Fruit fly (Drosophila melanogaster) whole organism, embryonic: ENCODE results near the gene kirre.

Experiments used
- Abd-B ChIP-seq: fragments of 200-800 bp; sonication (Bioruptor generic); optimal IDR thresholded peaks from 2 replicates; lab custom pipeline; 2018; ENCODE audit warnings: missing biosample characterization, mild to moderate bottlenecking, missing genetic modification characterization, moderate library complexity
- Ada2b ChIP-seq: fragments of 200-800 bp; sonication (Bioruptor generic); IDR thresholded peaks from 2 replicates; pipeline ENCODE4 v1.3.6; 2022; ENCODE audit warnings: missing biosample characterization, missing genetic modification characterization
- CG11504 ChIP-seq: fragments of 200-800 bp; sonication (Bioruptor generic); optimal IDR thresholded peaks from 3 replicates; lab custom pipeline; 2019; ENCODE audit warnings: missing biosample characterization, mild to moderate bottlenecking, missing genetic modification characterization, moderate library complexity
- CG12155 ChIP-seq: fragments of 200-800 bp; sonication (Bioruptor generic); optimal IDR thresholded peaks from 3 replicates; lab custom pipeline; 2016; ENCODE audit warnings: missing biosample characterization, missing genetic modification characterization
- CG12299 ChIP-seq: fragments of 200-800 bp; sonication (Bioruptor generic); optimal IDR thresholded peaks from 2 replicates; lab custom pipeline; 2018; ENCODE audit warnings: missing biosample characterization, mild to moderate bottlenecking, missing genetic modification characterization
- CG14667 ChIP-seq: fragments of 200-800 bp; sonication (Bioruptor generic); IDR thresholded peaks from 2 replicates; pipeline ENCODE4 v1.3.6; 2022; ENCODE audit warnings: missing biosample characterization, missing genetic modification characterization
- CG17568 ChIP-seq: fragments of 200-800 bp; sonication (Bioruptor generic); optimal IDR thresholded peaks from 2 replicates; lab custom pipeline; 2018; ENCODE audit warnings: missing biosample characterization, mild to moderate bottlenecking, missing genetic modification characterization, moderate library complexity
- CG18262 ChIP-seq: fragments of 200-800 bp; optimal IDR thresholded peaks from 3 replicates; lab custom pipeline; 2019; ENCODE audit warnings: missing biosample characterization, mild to moderate bottlenecking, missing genetic modification characterization, moderate library complexity
- CG2199 ChIP-seq: fragments of 200-800 bp; sonication (Bioruptor generic); IDR thresholded peaks from 3 replicates; pipeline ENCODE4 v1.3.6; 2022; ENCODE audit warnings: missing biosample characterization, missing genetic modification characterization
- CG2202 ChIP-seq: fragments of 200-800 bp; sonication (Bioruptor generic); optimal IDR thresholded peaks from 2 replicates; lab custom pipeline; 2018; ENCODE audit warnings: missing biosample characterization, mild to moderate bottlenecking, missing genetic modification characterization
- CG2889 ChIP-seq: fragments of 200-800 bp; sonication (Bioruptor generic); IDR thresholded peaks from 3 replicates; pipeline ENCODE4 v1.3.6; 2022; ENCODE audit warnings: missing biosample characterization, missing genetic modification characterization
- CG3838 ChIP-seq: fragments of 200-800 bp; sonication (Bioruptor generic); optimal IDR thresholded peaks from 3 replicates; lab custom pipeline; 2016; ENCODE audit warnings: missing biosample characterization, missing genetic modification characterization
- CG4820 ChIP-seq: fragments of 200-800 bp; sonication (Bioruptor generic); optimal IDR thresholded peaks from 3 replicates; lab custom pipeline; 2016; ENCODE audit warnings: missing biosample characterization, missing genetic modification characterization
- CG4854 ChIP-seq: fragments of 200-800 bp; sonication (Bioruptor generic); optimal IDR thresholded peaks from 2 replicates; lab custom pipeline; 2016; ENCODE audit warnings: missing biosample characterization, missing genetic modification characterization, inconsistent platforms
- CG6689 ChIP-seq: fragments of 200-800 bp; sonication (Bioruptor generic); IDR thresholded peaks from 2 replicates; pipeline ENCODE4 v1.3.6; 2022; ENCODE audit warnings: missing biosample characterization, missing genetic modification characterization
- CG6813 ChIP-seq: fragments of 200-800 bp; sonication (Bioruptor generic); optimal IDR thresholded peaks from 2 replicates; lab custom pipeline; 2017; ENCODE audit warnings: missing biosample characterization, missing genetic modification characterization, mild to moderate bottlenecking, moderate library complexity, missing genetic modification reagents
- CG7357 ChIP-seq: fragments of 200-800 bp; sonication (Bioruptor generic); IDR thresholded peaks from 3 replicates; pipeline ENCODE4 v1.3.6; 2022; ENCODE audit warnings: missing biosample characterization, missing genetic modification characterization
- CG8089 ChIP-seq: fragments of 200-800 bp; sonication (Bioruptor generic); optimal IDR thresholded peaks from 3 replicates; lab custom pipeline; 2016; ENCODE audit warnings: missing biosample characterization, missing genetic modification characterization
- CG9876 ChIP-seq: fragments of 200-800 bp; sonication (Bioruptor generic); optimal IDR thresholded peaks from 2 replicates; lab custom pipeline; 2016; ENCODE audit warnings: missing biosample characterization, missing genetic modification characterization
- D19A ChIP-seq: fragments of 200-800 bp; optimal IDR thresholded peaks from 3 replicates; lab custom pipeline; 2019; ENCODE audit warnings: missing biosample characterization, mild to moderate bottlenecking, missing genetic modification characterization, moderate library complexity
- Dad ChIP-seq: fragments of 200-800 bp; sonication (Bioruptor generic); optimal IDR thresholded peaks from 3 replicates; lab custom pipeline; 2016; ENCODE audit warnings: missing biosample characterization, missing genetic modification characterization
- Dek ChIP-seq: fragments of 200-800 bp; sonication (Bioruptor generic); optimal IDR thresholded peaks from 3 replicates; lab custom pipeline; 2019; ENCODE audit warnings: missing biosample characterization, mild to moderate bottlenecking, missing genetic modification characterization, moderate library complexity
- Dip3 ChIP-seq: fragments of 200-800 bp; sonication (Bioruptor generic); optimal IDR thresholded peaks from 3 replicates; lab custom pipeline; 2016; ENCODE audit warnings: missing biosample characterization, missing genetic modification characterization
- Eip74EF ChIP-seq, 2 experiments: fragments of 200-800 bp in 1 of 2; fragments of >200 bp in 1 of 2; sonication (Bioruptor generic) in 1 of 2; optimal IDR thresholded peaks; 2 replicates each; lab custom pipeline; 2017 to 2019; ENCODE audit warnings: missing biosample characterization in 2 of 2, missing genetic modification characterization in 2 of 2, mild to moderate bottlenecking in 1 of 2, moderate library complexity in 1 of 2
- Elba2 ChIP-seq: fragments of 200-800 bp; sonication (Bioruptor generic); optimal IDR thresholded peaks from 3 replicates; lab custom pipeline; 2016; ENCODE audit warnings: missing biosample characterization, missing genetic modification characterization
- Fer2 ChIP-seq: fragments of 200-800 bp; sonication (Bioruptor generic); optimal IDR thresholded peaks from 2 replicates; lab custom pipeline; 2018; ENCODE audit warnings: missing biosample characterization, mild to moderate bottlenecking, missing genetic modification characterization, moderate library complexity
- Fer3 ChIP-seq: fragments of 200-800 bp; sonication (Bioruptor generic); optimal IDR thresholded peaks from 2 replicates; lab custom pipeline; 2018; ENCODE audit warnings: missing biosample characterization, mild to moderate bottlenecking, missing genetic modification characterization, moderate library complexity
- H2.0 ChIP-seq: fragments of 200-800 bp; sonication (Bioruptor generic); IDR thresholded peaks from 2 replicates; pipeline ENCODE4 v1.3.6; 2022; ENCODE audit warnings: missing biosample characterization, missing genetic modification characterization
- HHEX ChIP-seq: fragments of 200-800 bp; sonication (Bioruptor generic); optimal IDR thresholded peaks from 3 replicates; lab custom pipeline; 2017; ENCODE audit warnings: missing biosample characterization, mild to moderate bottlenecking, missing genetic modification characterization, missing genetic modification reagents
- MTF-1 ChIP-seq: fragments of 200-800 bp; sonication (Bioruptor generic); optimal IDR thresholded peaks from 2 replicates; lab custom pipeline; 2018; ENCODE audit warnings: missing biosample characterization, mild to moderate bottlenecking, missing genetic modification characterization, borderline replicate concordance
- Meics ChIP-seq: fragments of 200-800 bp; sonication (Bioruptor generic); optimal IDR thresholded peaks from 2 replicates; lab custom pipeline; 2017; ENCODE audit warnings: missing biosample characterization, mild to moderate bottlenecking, missing genetic modification characterization
- Myb ChIP-seq: fragments of 200-800 bp; sonication (Bioruptor generic); optimal IDR thresholded peaks from 2 replicates; lab custom pipeline; 2016; ENCODE audit warnings: missing biosample characterization, missing genetic modification characterization
- Rx ChIP-seq: fragments of 200-800 bp; sonication (Bioruptor generic); IDR thresholded peaks from 2 replicates; pipeline ENCODE4 v1.3.6; 2022; ENCODE audit warnings: missing biosample characterization, missing genetic modification characterization
- Sox102F ChIP-seq: fragments of 200-800 bp; sonication (Bioruptor generic); optimal IDR thresholded peaks from 2 replicates; lab custom pipeline; 2018; ENCODE audit warnings: missing biosample characterization, mild to moderate bottlenecking, missing genetic modification characterization, moderate library complexity
- Trl ChIP-seq, 3 experiments: fragments of >200 bp in 2 of 3; fragments of 200-800 bp in 1 of 3; sonication (Bioruptor generic) in 1 of 3; optimal IDR thresholded peaks; 2 replicates in 1 of 3; 3 replicates in 2 of 3; lab custom pipeline; 2016 to 2017; ENCODE audit warnings: missing biosample characterization in 1 of 3, missing genetic modification characterization in 1 of 3
- bbx ChIP-seq: fragments of 200-800 bp; sonication (Bioruptor generic); IDR thresholded peaks from 2 replicates; pipeline ENCODE4 v1.3.6; 2022; ENCODE audit warnings: missing biosample characterization, missing genetic modification characterization; ENCODE audit not compliant: partially characterized antibody
- btn ChIP-seq: fragments of 200-800 bp; sonication (Bioruptor generic); optimal IDR thresholded peaks from 2 replicates; lab custom pipeline; 2016; ENCODE audit warnings: missing biosample characterization, missing genetic modification characterization
- cas ChIP-seq: fragments of 200-800 bp; sonication (Bioruptor generic); IDR thresholded peaks from 2 replicates; pipeline ENCODE4 v1.3.6; 2022; ENCODE audit warnings: missing biosample characterization, missing genetic modification characterization
- corto ChIP-seq: fragments of 200-800 bp; sonication (Bioruptor generic); optimal IDR thresholded peaks from 2 replicates; lab custom pipeline; 2016; ENCODE audit warnings: missing biosample characterization, mild to moderate bottlenecking, missing genetic modification characterization, moderate library complexity
- exex ChIP-seq: fragments of 200-800 bp; sonication (Bioruptor generic); optimal IDR thresholded peaks from 4 replicates; lab custom pipeline; 2018; ENCODE audit warnings: missing biosample characterization, mild to moderate bottlenecking, missing genetic modification characterization, moderate library complexity
- gcm2 ChIP-seq: fragments of 200-800 bp; sonication (Bioruptor generic); optimal IDR thresholded peaks from 2 replicates; lab custom pipeline; 2016; ENCODE audit warnings: missing biosample characterization, missing genetic modification characterization
- hbn ChIP-seq: fragments of 200-800 bp; sonication (Bioruptor generic); IDR thresholded peaks from 2 replicates; pipeline ENCODE4 v1.3.6; 2022; ENCODE audit warnings: missing biosample characterization, missing genetic modification characterization; ENCODE audit not compliant: partially characterized antibody
- hkb ChIP-seq, 2 experiments: fragments of 200-800 bp in 1 of 2; fragments of >200 bp in 1 of 2; sonication (Bioruptor generic) in 1 of 2; IDR thresholded peaks in 1 of 2; optimal IDR thresholded peaks in 1 of 2; 2 replicates each; pipeline versions ENCODE4 v1.3.6 to Lab custom; 2017 to 2022; ENCODE audit warnings: missing biosample characterization in 1 of 2, missing genetic modification characterization in 1 of 2
- lola ChIP-seq, 3 experiments: fragments of >200 bp in 2 of 3; fragments of 200-800 bp in 1 of 3; sonication (Bioruptor generic) in 1 of 3; optimal IDR thresholded peaks; 2 replicates each; lab custom pipeline; 2017 to 2019; ENCODE audit warnings: missing biosample characterization in 3 of 3, missing genetic modification characterization in 3 of 3, mild to moderate bottlenecking in 1 of 3, moderate library complexity in 1 of 3
- oc ChIP-seq: fragments of 200-800 bp; sonication (Bioruptor generic); optimal IDR thresholded peaks from 2 replicates; lab custom pipeline; 2018; ENCODE audit warnings: missing biosample characterization, mild to moderate bottlenecking, missing genetic modification characterization, moderate library complexity
- slbo ChIP-seq: fragments of 200-800 bp; sonication (Bioruptor generic); IDR thresholded peaks from 2 replicates; pipeline ENCODE4 v1.3.6; 2022; ENCODE audit warnings: missing biosample characterization, missing genetic modification characterization
- sob ChIP-seq: fragments of 200-800 bp; sonication (Bioruptor generic); IDR thresholded peaks from 2 replicates; pipeline ENCODE4 v1.3.6; 2022; ENCODE audit warnings: missing biosample characterization, missing genetic modification characterization
- vvl ChIP-seq: fragments of 200-800 bp; sonication (Bioruptor generic); IDR thresholded peaks from 2 replicates; pipeline ENCODE4 v1.3.6; 2022; ENCODE audit warnings: missing biosample characterization, missing genetic modification characterization
- yki ChIP-seq: fragments of >200 bp; optimal IDR thresholded peaks from 3 replicates; lab custom pipeline; 2018

kirre gene

DNA sequence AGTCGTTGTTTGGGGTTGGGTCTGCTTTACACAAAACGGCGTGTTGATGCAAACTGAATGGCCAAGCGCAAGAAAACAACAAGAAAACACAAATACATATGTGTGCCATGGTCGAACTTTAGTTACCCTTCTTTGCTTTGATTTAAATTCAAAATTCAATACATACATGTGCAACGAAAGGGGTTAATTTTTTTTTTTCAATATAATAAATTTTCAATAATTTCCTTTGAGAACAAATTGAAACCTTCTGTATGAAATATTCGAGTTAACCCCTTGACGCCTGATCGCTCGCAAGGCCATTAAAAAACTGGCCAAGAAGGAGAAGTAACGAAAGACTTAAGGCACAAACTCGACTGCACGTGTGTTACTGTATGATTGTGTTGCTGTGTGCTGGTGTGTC lies 278.5 kb downstream of the kirre start (continued):
- peak; percentile 80 for TF ChIP-seq Abd-B
- 0 out of 2 replicates have a peak, but pooled peaks have one; percentile 21 for TF ChIP-seq sob
- TF ChIP-seq CG7357, result peak; percentile 51; the same call in 2 of the 3 replicates
- no peak for TF ChIP-seq CG2199 (GFP tag; lab: Robert Waterston, UW)
- peak; percentile 81 for TF ChIP-seq vvl (GFP tag; lab: Robert Waterston, UW)
- TF ChIP-seq CG12299 (tag; lab: Kevin White, UChicago), result no peak
- TF ChIP-seq CG2202, result peak; percentile 33
- no peak for TF ChIP-seq bbx (GFP tag; lab: Robert Waterston, UW)
- TF ChIP-seq exex, result no peak
- peak; percentile 59 for TF ChIP-seq H2.0
- peak in 1 of 2 experiments; percentile 54 for TF ChIP-seq Eip74EF (GFP tag; optimal IDR thresholded peaks at IDR 0.05; lab: Kevin White, UChicago)
- no peak for TF ChIP-seq yki
- TF ChIP-seq MTF-1 (GFP tag; lab: Kevin White, UChicago), result no peak
- peak; percentile 46 for TF ChIP-seq CG4820 (GFP tag; lab: Kevin White, UChicago)
- peak; percentile 29 for TF ChIP-seq Fer3 (tag; lab: Kevin White, UChicago)
- TF ChIP-seq CG14667 (GFP tag; lab: Robert Waterston, UW), result peak; percentile 26; the same call in 1 of the 2 replicates
- TF ChIP-seq CG12155, result peak; percentile 15
- TF ChIP-seq Dek, result peak; percentile 15
- peak; percentile 65 for TF ChIP-seq corto (GFP tag; lab: Kevin White, UChicago)
- no peak for TF ChIP-seq CG4854 (GFP tag; lab: Kevin White, UChicago)
- peak; percentile 58 for TF ChIP-seq Ada2b (GFP tag; lab: Robert Waterston, UW)
- no peak for TF ChIP-seq CG6813 (GFP tag; lab: Kevin White, UChicago)
- TF ChIP-seq Myb (GFP tag; lab: Kevin White, UChicago), result no peak
- peak; percentile 40; the same call in 1 of the 2 replicates for TF ChIP-seq slbo (GFP tag; lab: Robert Waterston, UW)
- no peak for TF ChIP-seq hbn
- TF ChIP-seq gcm2 (GFP tag; lab: Kevin White, UChicago), result no peak
- peak; percentile 74 for TF ChIP-seq CG18262 (tag; lab: Kevin White, UChicago)
- peak; percentile 75 for TF ChIP-seq CG6689 (GFP tag; lab: Robert Waterston, UW)
- TF ChIP-seq CG17568 (GFP tag; lab: Kevin White, UChicago), result peak; percentile 4
- TF ChIP-seq Dip3 (GFP tag; lab: Kevin White, UChicago), result no peak
- TF ChIP-seq CG2889 (GFP tag; lab: Robert Waterston, UW), result no peak
- no peak for TF ChIP-seq CG3838 (GFP tag; lab: Kevin White, UChicago)
- peak; percentile 80 for TF ChIP-seq CG11504 (tag; lab: Kevin White, UChicago)
- TF ChIP-seq CG9876 (GFP tag; lab: Kevin White, UChicago), result no peak
- peak; percentile 58 for TF ChIP-seq oc (tag; lab: Kevin White, UChicago)
- TF ChIP-seq Rx (GFP tag; lab: Robert Waterston, UW), result 0 out of 2 replicates have a peak, but pooled peaks have one; percentile 30
- peak; percentile 26 for TF ChIP-seq btn (GFP tag; lab: Kevin White, UChicago)
- peak; percentile 95 for TF ChIP-seq D19A
- TF ChIP-seq Dad, result peak; percentile 35
- peak; percentile 54 for TF ChIP-seq HHEX (GFP tag; lab: Kevin White, UChicago)
- TF ChIP-seq lola (GFP tag; optimal IDR thresholded peaks at IDR 0.05; lab: Kevin White, UChicago), result peak in 1 of 3 experiments; percentile 79
- no peak for TF ChIP-seq Fer2 (tag; lab: Kevin White, UChicago)
- TF ChIP-seq CG8089 (GFP tag; lab: Kevin White, UChicago), result peak; percentile 10
- no peak for TF ChIP-seq hkb (optimal IDR thresholded peaks at IDR 0.05; lab: Kevin White, UChicago)
- TF ChIP-seq hkb (GFP tag; IDR thresholded peaks at IDR 0.05; lab: Robert Waterston, UW), result peak; percentile 76
- no peak for TF ChIP-seq Elba2 (GFP tag; lab: Kevin White, UChicago)
- TF ChIP-seq Sox102F (GFP tag; lab: Kevin White, UChicago), result peak; percentile 74
- no peak for TF ChIP-seq Trl (optimal IDR thresholded peaks at IDR 0.05; lab: Kevin White, UChicago)
- TF ChIP-seq Trl (GFP tag; optimal IDR thresholded peaks at IDR 0.05; lab: Kevin White, UChicago), result peak; percentile 38
- TF ChIP-seq cas (GFP tag; lab: Robert Waterston, UW), result no peak
- TF ChIP-seq Meics (GFP tag; lab: Kevin White, UChicago), result peak; percentile 31
